Worm (Caenorhabditis elegans) whole organism, L1 larva: ENCODE data around the gene K07E3.9.

Source experiments
- C04F5.9 ChIP-seq: sonication (generic microtip); optimal IDR thresholded peaks from 2 replicates; lab custom pipeline; 2016; ENCODE audit warnings: missing genetic modification characterization, missing compliant biosample characterization
- F16B12.6 ChIP-seq: fragments of 150-350 bp; optimal IDR thresholded peaks from 2 replicates; lab custom pipeline; 2014; ENCODE audit warnings: missing biosample characterization, missing genetic modification characterization
- Y116A8C.19 ChIP-seq: sonication (generic microtip); optimal IDR thresholded peaks from 2 replicates; lab custom pipeline; 2016; ENCODE audit warnings: missing compliant biosample characterization, missing genetic modification characterization, borderline replicate concordance
- aha-1 ChIP-seq: fragments of 150-350 bp; optimal IDR thresholded peaks from 2 replicates; lab custom pipeline; 2014; ENCODE audit warnings: missing biosample characterization, missing genetic modification characterization
- alr-1 ChIP-seq: fragments of 200-800 bp; sonication (Bioruptor generic); optimal IDR thresholded peaks from 2 replicates; lab custom pipeline; 2018; ENCODE audit warnings: borderline replicate concordance, mild to moderate bottlenecking, missing genetic modification characterization, missing compliant biosample characterization
- ceh-63 ChIP-seq: fragments of 200-800 bp; sonication (Bioruptor generic); optimal IDR thresholded peaks from 2 replicates; lab custom pipeline; 2018; ENCODE audit warnings: mild to moderate bottlenecking, missing genetic modification characterization, missing compliant biosample characterization
- ceh-82 ChIP-seq, 3 experiments: fragments of 150-350 bp in 1 of 3; sonication (generic microtip) in 2 of 3; optimal IDR thresholded peaks; 2 replicates each; lab custom pipeline; 2014 to 2017; ENCODE audit warnings: missing biosample characterization in 3 of 3, missing genetic modification characterization in 3 of 3
- ces-1 ChIP-seq: fragments of 150-350 bp; optimal IDR thresholded peaks from 2 replicates; lab custom pipeline; 2014; ENCODE audit warnings: missing biosample characterization, missing genetic modification reagents, missing genetic modification characterization
- dpl-1 ChIP-seq, 3 experiments: fragments of 150-350 bp in 2 of 3; sonication (generic microtip) in 1 of 3; optimal IDR thresholded peaks; 2 replicates each; lab custom pipeline; 2014 to 2017; ENCODE audit warnings: missing biosample characterization in 3 of 3, missing genetic modification characterization in 3 of 3, missing genetic modification reagents in 3 of 3
- efl-1 ChIP-seq, 4 experiments: fragments of 150-350 bp; optimal IDR thresholded peaks in 3 of 4; peaks in 1 of 4; 1 replicate in 1 of 4; 2 replicates in 3 of 4; lab custom pipeline; 2014; ENCODE audit warnings: missing biosample characterization in 2 of 4, missing genetic modification characterization in 2 of 4, missing genetic modification reagents in 2 of 4
- elt-2 ChIP-seq: sonication (generic microtip); optimal IDR thresholded peaks from 2 replicates; lab custom pipeline; 2016; ENCODE audit warnings: missing genetic modification characterization, mild to moderate bottlenecking, inconsistent platforms, missing compliant biosample characterization, missing genetic modification reagents
- elt-3 ChIP-seq, 6 experiments: fragments of 150-350 bp in 1 of 6; sonication (generic microtip); optimal IDR thresholded peaks; 2 replicates each; lab custom pipeline; 2017 to 2018; ENCODE audit warnings: missing biosample characterization in 6 of 6, missing genetic modification characterization in 6 of 6, inconsistent platforms in 1 of 6
- ets-5 ChIP-seq: fragments of 200-800 bp; sonication (Bioruptor generic); IDR thresholded peaks from 2 replicates; pipeline ENCODE4 v1.3.6; 2022; ENCODE audit warnings: missing genetic modification characterization, missing compliant biosample characterization
- grh-1 ChIP-seq: fragments of 200-800 bp; sonication (Bioruptor generic); IDR thresholded peaks from 2 replicates; pipeline ENCODE4 v1.3.6; 2022; ENCODE audit warnings: missing genetic modification reagents, missing genetic modification characterization, missing compliant biosample characterization
- hlh-4 ChIP-seq: sonication (generic microtip); optimal IDR thresholded peaks from 2 replicates; lab custom pipeline; 2016; ENCODE audit warnings: mild to moderate bottlenecking, missing genetic modification characterization, missing compliant biosample characterization
- irx-1 ChIP-seq: sonication (generic microtip); optimal IDR thresholded peaks from 2 replicates; lab custom pipeline; 2016; ENCODE audit warnings: missing genetic modification characterization, missing compliant biosample characterization
- lin-13 ChIP-seq: fragments of 150-350 bp; optimal IDR thresholded peaks from 2 replicates; lab custom pipeline; 2014; ENCODE audit warnings: missing biosample characterization, missing genetic modification reagents, missing genetic modification characterization
- lin-14 ChIP-seq: fragments of 200-800 bp; sonication (Bioruptor generic); optimal IDR thresholded peaks from 2 replicates; lab custom pipeline; 2018; ENCODE audit warnings: mild to moderate bottlenecking, missing genetic modification characterization, moderate library complexity, missing compliant biosample characterization
- lin-35 ChIP-seq, 2 experiments: fragments of 150-350 bp; optimal IDR thresholded peaks; 2 replicates each; lab custom pipeline; 2014; ENCODE audit warnings: missing biosample characterization in 2 of 2, missing genetic modification characterization in 2 of 2, missing genetic modification reagents in 2 of 2
- lsy-2 ChIP-seq, 2 experiments: fragments of 150-350 bp; optimal IDR thresholded peaks; 2 replicates each; lab custom pipeline; 2014; ENCODE audit warnings: missing biosample characterization in 2 of 2, missing genetic modification characterization in 2 of 2
- mab-9 ChIP-seq: fragments of 200-800 bp; sonication (Bioruptor generic); IDR thresholded peaks from 2 replicates; pipeline ENCODE4 v1.3.6; 2022; ENCODE audit warnings: missing genetic modification reagents, missing genetic modification characterization, missing compliant biosample characterization
- mef-2 ChIP-seq: fragments of 150-350 bp; optimal IDR thresholded peaks from 2 replicates; lab custom pipeline; 2014; ENCODE audit warnings: missing biosample characterization, missing genetic modification characterization
- mep-1 ChIP-seq: fragments of 150-350 bp; optimal IDR thresholded peaks from 2 replicates; lab custom pipeline; 2014; ENCODE audit warnings: missing biosample characterization, missing genetic modification characterization
- nhr-12 ChIP-seq: sonication (generic microtip); optimal IDR thresholded peaks from 2 replicates; lab custom pipeline; 2017; ENCODE audit warnings: missing biosample characterization, missing genetic modification characterization
- nhr-19 ChIP-seq: fragments of 200-800 bp; sonication (Bioruptor generic); conservative IDR thresholded peaks from 2 replicates; pipeline ENCODE4 v1.3.6; 2022; ENCODE audit warnings: missing genetic modification characterization, missing compliant biosample characterization
- nhr-20 ChIP-seq: sonication (generic microtip); optimal IDR thresholded peaks from 2 replicates; lab custom pipeline; 2016; ENCODE audit warnings: mild to moderate bottlenecking, missing genetic modification characterization, missing compliant biosample characterization
- nhr-76 ChIP-seq: sonication (generic microtip); optimal IDR thresholded peaks from 2 replicates; lab custom pipeline; 2017; ENCODE audit warnings: missing biosample characterization, missing genetic modification characterization
- nhr-77 ChIP-seq: fragments of 150-350 bp; optimal IDR thresholded peaks from 2 replicates; lab custom pipeline; 2014; ENCODE audit warnings: missing biosample characterization, missing genetic modification characterization
- pag-3 ChIP-seq: sonication (generic microtip); optimal IDR thresholded peaks from 2 replicates; lab custom pipeline; 2017; ENCODE audit warnings: missing genetic modification characterization, mild to moderate bottlenecking, missing compliant biosample characterization, antibody characterized with exemption, borderline replicate concordance; ENCODE audit not compliant: insufficient read depth
- pax-3 ChIP-seq: fragments of 200-800 bp; sonication (Bioruptor generic); optimal IDR thresholded peaks from 2 replicates; lab custom pipeline; 2018; ENCODE audit warnings: mild to moderate bottlenecking, missing genetic modification characterization, moderate library complexity, missing compliant biosample characterization
- rnt-1 ChIP-seq: sonication (generic microtip); optimal IDR thresholded peaks from 2 replicates; lab custom pipeline; 2016; ENCODE audit warnings: mild to moderate bottlenecking, missing genetic modification characterization, moderate library complexity, missing compliant biosample characterization
- skn-1 ChIP-seq: fragments of 150-350 bp; optimal IDR thresholded peaks from 2 replicates; lab custom pipeline; 2014; ENCODE audit warnings: missing biosample characterization, missing genetic modification characterization
- snpc-4 ChIP-seq: fragments of 150-350 bp; optimal IDR thresholded peaks from 2 replicates; lab custom pipeline; 2014; ENCODE audit warnings: missing biosample characterization, missing genetic modification characterization
- snu-23 ChIP-seq: sonication (generic microtip); optimal IDR thresholded peaks from 2 replicates; lab custom pipeline; 2016; ENCODE audit warnings: missing genetic modification characterization, missing compliant biosample characterization
- sptf-1 ChIP-seq: fragments of 150-350 bp; optimal IDR thresholded peaks from 2 replicates; lab custom pipeline; 2014; ENCODE audit warnings: missing biosample characterization, missing genetic modification characterization
- swsn-7 ChIP-seq: sonication (generic microtip); optimal IDR thresholded peaks from 2 replicates; lab custom pipeline; 2016; ENCODE audit warnings: missing genetic modification characterization, missing compliant biosample characterization
- tbx-2 ChIP-seq: sonication (generic microtip); optimal IDR thresholded peaks from 2 replicates; lab custom pipeline; 2016; ENCODE audit warnings: missing genetic modification characterization, missing compliant biosample characterization
- unc-62 ChIP-seq: fragments of 150-350 bp; optimal IDR thresholded peaks from 2 replicates; lab custom pipeline; 2014; ENCODE audit warnings: missing biosample characterization, missing genetic modification reagents, missing genetic modification characterization
- vab-15 ChIP-seq: sonication (generic microtip); optimal IDR thresholded peaks from 2 replicates; lab custom pipeline; 2017; ENCODE audit warnings: missing genotype, mild to moderate bottlenecking, missing genetic modification characterization, missing compliant biosample characterization
- xbp-1 ChIP-seq: sonication (generic microtip); optimal IDR thresholded peaks from 2 replicates; lab custom pipeline; 2016; ENCODE audit warnings: missing genetic modification characterization, missing compliant biosample characterization
- zag-1 ChIP-seq: fragments of 150-350 bp; optimal IDR thresholded peaks from 2 replicates; lab custom pipeline; 2014; ENCODE audit warnings: missing biosample characterization, missing genetic modification characterization
- ztf-4 ChIP-seq: fragments of 150-350 bp; optimal IDR thresholded peaks from 2 replicates; lab custom pipeline; 2014; ENCODE audit warnings: missing biosample characterization, missing genetic modification characterization

Gene K07E3.9

ce11 chrX:8136276-8136891 lies 28.4 kb downstream of the K07E3.9 start, which contains the start of gene C02B8.6 (continued):
- peak; percentile 40 for TF ChIP-seq swsn-7 (tag; lab: Kevin White, UChicago)
- TF ChIP-seq ces-1 (GFP tag; lab: Kevin White, UChicago), result no peak
- no peak for TF ChIP-seq nhr-76 (tag; lab: Kevin White, UChicago)
- peak in 1 of 3 experiments; percentile 29 for TF ChIP-seq ceh-82 (tag; optimal IDR thresholded peaks at IDR 0.05; lab: Kevin White, UChicago)
- no peak for TF ChIP-seq grh-1 (GFP tag; lab: Robert Waterston, UW)
- no peak for TF ChIP-seq vab-15
- peak; percentile 81 for TF ChIP-seq F16B12.6 (tag; lab: Kevin White, UChicago)
- no peak for TF ChIP-seq snpc-4
- no peak for TF ChIP-seq aha-1 (tag; lab: Kevin White, UChicago)
- no peak for TF ChIP-seq tbx-2 (tag; lab: Kevin White, UChicago)
- TF ChIP-seq mep-1, result peak; percentile 79
- peak; percentile 69 for TF ChIP-seq lin-14
- TF ChIP-seq xbp-1, result peak; percentile 27
- TF ChIP-seq elt-2 (tag; lab: Kevin White, UChicago), result peak; percentile 13
- peak in 1 of 6 experiments; percentile 21 for TF ChIP-seq elt-3 (tag; optimal IDR thresholded peaks at IDR 0.05; lab: Kevin White, UChicago)
- no peak for TF ChIP-seq zag-1 (tag; lab: Kevin White, UChicago)
- no peak for TF ChIP-seq nhr-77
- no peak for TF ChIP-seq lin-13 (GFP tag; lab: Kevin White, UChicago)
- TF ChIP-seq rnt-1 (tag; lab: Kevin White, UChicago), result peak; percentile 27
- TF ChIP-seq ztf-4, result no peak
- TF ChIP-seq sptf-1, result no peak
- TF ChIP-seq pag-3 (tag; lab: Kevin White, UChicago), result no peak
- no peak for TF ChIP-seq pax-3 (tag; lab: Kevin White, UChicago)
- peak; percentile 9 to 65 for TF ChIP-seq lsy-2 (tag; optimal IDR thresholded peaks at IDR 0.05; lab: Kevin White, UChicago)
- no peak for TF ChIP-seq mab-9
- peak; percentile 60 for TF ChIP-seq snu-23 (GFP tag; lab: Kevin White, UChicago)
- TF ChIP-seq mef-2 (tag; lab: Kevin White, UChicago), result no peak
- peak; percentile 25 for TF ChIP-seq nhr-20 (tag; lab: Kevin White, UChicago)
- TF ChIP-seq lin-35 (GFP tag; optimal IDR thresholded peaks at IDR 0.05; lab: Kevin White, UChicago), result peak; percentile 24 to 60
- no peak for TF ChIP-seq ets-5
- TF ChIP-seq irx-1 (tag; lab: Kevin White, UChicago), result peak; percentile 17
- no peak for TF ChIP-seq ceh-63 (GFP tag; lab: Kevin White, UChicago)
- TF ChIP-seq Y116A8C.19 (tag; lab: Kevin White, UChicago), result no peak

- no peak for TF ChIP-seq skn-1 (tag; lab: Kevin White, UChicago)
- no peak for TF ChIP-seq hlh-4 (tag; lab: Kevin White, UChicago)
- TF ChIP-seq aha-1 (tag; lab: Kevin White, UChicago), result no peak
- TF ChIP-seq mep-1, result no peak
- no peak for TF ChIP-seq C04F5.9 (tag; lab: Kevin White, UChicago)
- no peak for TF ChIP-seq nhr-77
- TF ChIP-seq efl-1 (optimal IDR thresholded peaks at IDR 0.05; lab: Kevin White, UChicago), result no peak
- TF ChIP-seq efl-1 (GFP tag; optimal IDR thresholded peaks at IDR 0.05 in 1 of 2; lab: Kevin White, UChicago), result no peak
- no peak for TF ChIP-seq alr-1 (tag; lab: Kevin White, UChicago)
- TF ChIP-seq nhr-12 (tag; lab: Kevin White, UChicago), result no peak
- TF ChIP-seq dpl-1 (GFP tag; optimal IDR thresholded peaks at IDR 0.05; lab: Kevin White, UChicago), result no peak
- no peak for TF ChIP-seq unc-62 (GFP tag; lab: Kevin White, UChicago)
- TF ChIP-seq nhr-19 (GFP tag; lab: Robert Waterston, UW), result no peak
- no peak for TF ChIP-seq irx-1 (tag; lab: Kevin White, UChicago)
Measured at ce11 chrX:8137779-8138178, 29.8 kb downstream of the K07E3.9 start, which contains the start of gene C02B8.7. Gene C02B8.7 (minus strand): TSS chrX:8137879.
